Fruit fly (Drosophila melanogaster): ENCODE measurements around the gene PlexA.

DNA sequence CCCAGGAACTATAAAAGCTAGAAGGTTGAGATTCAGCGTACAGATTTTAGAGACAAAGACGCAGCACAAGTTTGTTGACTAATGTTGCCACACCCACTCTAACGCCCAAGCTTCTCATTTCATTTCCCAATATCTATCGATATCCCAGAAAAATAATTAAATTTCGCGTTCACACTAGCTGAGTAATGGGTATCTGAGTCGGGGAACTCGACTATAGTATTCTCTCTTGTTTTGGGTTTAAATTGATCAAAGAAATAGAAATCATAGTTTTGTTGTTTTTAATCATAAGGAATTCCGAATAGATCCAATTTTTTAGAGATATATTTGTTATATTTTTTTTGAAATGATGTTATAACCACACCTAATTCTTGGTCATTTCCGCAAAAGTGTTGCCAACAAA lies 63.7 kb downstream of the PlexA start:
- TF ChIP-seq Dll (optimal IDR thresholded peaks at IDR 0.05), result no peak
- no peak for TF ChIP-seq CG8478 (optimal IDR thresholded peaks at IDR 0.05)
- TF ChIP-seq psq (optimal IDR thresholded peaks at IDR 0.05), result no peak
- TF ChIP-seq EcR (GFP tag; optimal IDR thresholded peaks at IDR 0.05), result no peak
- no peak for TF ChIP-seq pan (optimal IDR thresholded peaks at IDR 0.05)
